Worm (Caenorhabditis elegans): Measurements from ENCODE around the gene sec-24.1.

DNA sequence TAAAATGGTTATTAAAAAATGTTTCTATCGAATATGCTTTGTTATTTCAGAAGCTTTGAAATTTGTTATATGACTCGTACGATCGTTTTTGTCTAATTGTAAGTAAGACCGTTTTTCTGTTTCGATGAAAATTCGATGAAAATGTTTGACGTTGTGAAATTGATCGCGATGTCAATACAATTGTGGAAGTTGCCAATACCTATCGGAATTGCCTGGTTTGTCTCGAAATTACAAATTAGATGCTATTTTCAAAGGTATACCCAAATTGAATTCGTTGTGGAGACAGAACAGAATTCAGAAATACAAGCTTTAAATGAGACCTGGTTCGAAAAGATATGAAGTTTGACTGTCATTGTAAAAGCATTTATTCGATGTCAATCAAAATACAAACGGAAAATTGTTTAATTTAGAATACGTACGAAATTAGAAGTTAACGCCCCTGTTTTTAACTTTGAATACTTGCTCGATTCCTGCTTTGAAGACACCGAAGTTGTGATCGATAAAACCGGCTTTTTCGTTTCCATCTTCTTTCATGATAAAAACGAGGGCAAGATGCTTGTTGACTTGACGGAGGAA lies 37.4 kb upstream of the sec-24.1 start:
- TF ChIP-seq dao-5 (tag; optimal IDR thresholded peaks at IDR 0.05): no peak
- TF ChIP-seq W03F9.2 (tag; optimal IDR thresholded peaks at IDR 0.05): no peak
- TF ChIP-seq him-1 (tag; optimal IDR thresholded peaks at IDR 0.05): no peak
